Fruit fly (Drosophila melanogaster): ENCODE data around the gene wupA.

Gene wupA

DNA sequence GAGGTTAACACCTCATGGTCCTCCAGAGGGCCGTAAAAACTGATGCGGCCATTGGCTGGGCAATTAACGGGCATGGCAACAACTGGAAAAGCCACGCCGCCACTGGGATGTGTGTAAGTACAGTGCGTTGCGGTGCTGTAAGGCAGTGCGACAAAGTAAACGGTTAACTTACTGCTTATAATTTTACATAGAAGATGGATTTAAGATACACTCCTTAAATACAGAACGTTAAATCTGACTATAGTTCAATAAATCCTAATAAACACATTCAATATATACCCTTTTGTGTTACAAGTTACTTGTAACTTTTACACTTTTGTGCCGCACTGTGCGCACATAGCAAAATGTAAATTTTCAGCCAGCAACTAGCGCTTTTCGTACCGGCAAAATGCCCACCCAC lies 36.3 kb upstream of the wupA start (continued):
- TF ChIP-seq Meics (GFP tag; optimal IDR thresholded peaks at IDR 0.05) = peak; percentile 36

DNA sequence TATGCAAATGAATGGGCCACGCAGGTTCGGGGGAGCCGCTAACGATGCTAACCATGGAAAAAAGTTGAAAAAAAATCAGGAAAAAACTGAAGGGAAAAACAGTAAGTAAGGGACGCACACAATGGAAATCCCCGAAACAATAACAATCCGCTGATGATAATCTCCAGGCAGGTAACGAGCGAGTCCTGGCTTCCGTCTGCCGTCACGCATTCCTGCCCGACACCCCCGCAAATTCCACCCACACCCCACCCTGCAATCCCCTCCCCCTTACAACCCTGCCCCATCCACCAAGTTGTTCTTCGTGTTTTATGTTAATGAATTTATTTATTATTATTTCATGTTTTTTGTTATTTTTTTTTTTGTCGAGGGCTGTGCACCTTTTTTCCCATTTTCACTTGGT lies 34.6 kb upstream of the wupA start:
- TF ChIP-seq abd-A (tag; optimal IDR thresholded peaks at IDR 0.05) = peak; percentile 36
- TF ChIP-seq ase (GFP tag; IDR thresholded peaks at IDR 0.05) = no peak
- TF ChIP-seq CG2678 (tag; optimal IDR thresholded peaks at IDR 0.05) = no peak
- TF ChIP-seq sd (tag; optimal IDR thresholded peaks at IDR 0.05) = peak; percentile 54
- peak; percentile 52 for TF ChIP-seq crol (GFP tag; IDR thresholded peaks at IDR 0.05)

dm6 chrX:18149292-18149691 lies 32.6 kb upstream of the wupA start:
- no peak for TF ChIP-seq sob (GFP tag; IDR thresholded peaks at IDR 0.05)
- TF ChIP-seq CG13894 (tag; optimal IDR thresholded peaks at IDR 0.05) = peak; percentile 54
- no peak for TF ChIP-seq hb (GFP tag; IDR thresholded peaks at IDR 0.05; ENCODE audit: partially characterized antibody)
- peak; percentile 51 for TF ChIP-seq abd-A (tag; optimal IDR thresholded peaks at IDR 0.05)
- no peak for TF ChIP-seq Optix (GFP tag; IDR thresholded peaks at IDR 0.05)

- no peak for TF ChIP-seq CG2202 (tag; optimal IDR thresholded peaks at IDR 0.05)
- TF ChIP-seq CG5180 (GFP tag; optimal IDR thresholded peaks at IDR 0.05) = no peak
- peak; percentile 35 for TF ChIP-seq CG18619 (GFP tag; optimal IDR thresholded peaks at IDR 0.05)
- TF ChIP-seq Blimp-1 (GFP tag; optimal IDR thresholded peaks at IDR 0.05) = peak; percentile 51
- no peak for TF ChIP-seq lab (GFP tag; optimal IDR thresholded peaks at IDR 0.05)
- peak; percentile 32 for TF ChIP-seq grau (tag; optimal IDR thresholded peaks at IDR 0.05)
- 0 out of 3 replicates have a peak, but pooled peaks have one; percentile 21 for TF ChIP-seq tgo (GFP tag; IDR thresholded peaks at IDR 0.05)
- TF ChIP-seq CG17912 (GFP tag; optimal IDR thresholded peaks at IDR 0.05) = no peak
- peak; percentile 5 for TF ChIP-seq Hsf (GFP tag; optimal IDR thresholded peaks at IDR 0.05)
- peak in 1 of 2 experiments; percentile 4 for TF ChIP-seq Hr51 (GFP tag; optimal IDR thresholded peaks at IDR 0.05)
- no peak for TF ChIP-seq CG17612 (GFP tag; IDR thresholded peaks at IDR 0.05)
- peak; percentile 51 for TF ChIP-seq CG7839 (tag; optimal IDR thresholded peaks at IDR 0.05)
- TF ChIP-seq Optix (GFP tag; IDR thresholded peaks at IDR 0.05) = no peak
- TF ChIP-seq nmo (GFP tag; optimal IDR thresholded peaks at IDR 0.05) = peak; percentile 24
- no peak; the same call in 2 of the 3 replicates for TF ChIP-seq B-H1 (GFP tag; IDR thresholded peaks at IDR 0.05)
- peak; percentile 21; the same call in 1 of the 2 replicates for TF ChIP-seq sisA (GFP tag; IDR thresholded peaks at IDR 0.05)
- no peak for TF ChIP-seq CG13775 (GFP tag; optimal IDR thresholded peaks at IDR 0.05)
- no peak for TF ChIP-seq cwo (GFP tag; optimal IDR thresholded peaks at IDR 0.05)
- TF ChIP-seq hkb (optimal IDR thresholded peaks at IDR 0.05) = no peak
- TF ChIP-seq hkb (GFP tag; IDR thresholded peaks at IDR 0.05) = 0 out of 2 replicates have a peak, but pooled peaks have one; percentile 20
- TF ChIP-seq CG11504 (tag; optimal IDR thresholded peaks at IDR 0.05) = peak; percentile 50
- peak; percentile 19; the same call in 1 of the 2 replicates for TF ChIP-seq klu (GFP tag; IDR thresholded peaks at IDR 0.05)
- peak; percentile 31 for TF ChIP-seq CG15269 (tag; optimal IDR thresholded peaks at IDR 0.05)
- TF ChIP-seq grn (GFP tag; optimal IDR thresholded peaks at IDR 0.05) = no peak
- TF ChIP-seq CG2199 (GFP tag; IDR thresholded peaks at IDR 0.05) = no peak
- no peak for TF ChIP-seq Abd-B (GFP tag; optimal IDR thresholded peaks at IDR 0.05)
- no peak for TF ChIP-seq Nf-YB (GFP tag; optimal IDR thresholded peaks at IDR 0.05)
- peak; percentile 34 for TF ChIP-seq gem (tag; optimal IDR thresholded peaks at IDR 0.05)
- TF ChIP-seq Nf-YC (tag; optimal IDR thresholded peaks at IDR 0.05) = no peak
- TF ChIP-seq CG3838 (GFP tag; optimal IDR thresholded peaks at IDR 0.05) = no peak
- TF ChIP-seq CG10543 (GFP tag; optimal IDR thresholded peaks at IDR 0.05) = no peak
- TF ChIP-seq Dfd (GFP tag; optimal IDR thresholded peaks at IDR 0.05) = no peak
- TF ChIP-seq Sox100B (GFP tag; optimal IDR thresholded peaks at IDR 0.05) = peak; percentile 6
- no peak for TF ChIP-seq Deaf1 (tag; optimal IDR thresholded peaks at IDR 0.05)
- TF ChIP-seq fd96Cb (tag; optimal IDR thresholded peaks at IDR 0.05) = peak; percentile 21
Observed at dm6 chrX:18140932-18141587, 24.3 kb upstream of the wupA start.
